Fruit fly (Drosophila melanogaster): ENCODE results near the gene CG4911.

The CG4911 gene

DNA sequence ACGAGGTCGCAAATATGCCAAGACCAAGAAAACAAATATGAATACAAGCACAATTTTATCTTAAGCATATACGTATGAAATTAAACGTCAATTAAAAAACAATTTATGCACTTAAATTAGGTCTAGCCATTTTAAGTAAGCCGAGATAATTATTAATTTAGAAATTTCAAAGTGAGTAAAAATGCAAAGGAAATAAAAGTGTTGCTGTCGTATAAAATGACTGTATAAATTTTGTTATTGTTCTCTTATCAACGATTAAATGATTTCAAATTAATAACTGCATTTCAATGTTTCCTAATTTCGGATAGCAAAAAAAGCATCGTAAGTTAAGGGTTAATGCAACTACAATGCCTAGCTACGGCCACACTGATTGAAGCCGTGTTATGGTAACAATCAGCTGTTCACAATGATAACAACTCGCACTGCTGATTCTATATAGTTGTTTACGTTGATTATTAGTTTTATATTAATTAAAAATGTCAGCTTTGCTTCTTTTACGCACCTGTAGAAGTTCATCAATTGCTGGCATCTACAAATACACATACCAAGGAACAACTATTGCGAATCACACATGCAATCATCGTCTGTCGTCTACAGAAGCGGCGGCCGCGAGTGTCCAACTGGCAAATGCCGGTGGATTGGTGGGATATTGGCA, at the start of gene CG4911, which contains the start of gene CG4942 (continued):
- no peak for TF ChIP-seq CG15073 (GFP tag; optimal IDR thresholded peaks at IDR 0.05)
- TF ChIP-seq trem (tag; optimal IDR thresholded peaks at IDR 0.05): peak; percentile 55
- TF ChIP-seq Optix (GFP tag; IDR thresholded peaks at IDR 0.05): no peak
- TF ChIP-seq abd-A (tag; optimal IDR thresholded peaks at IDR 0.05): no peak
- TF ChIP-seq Dek (tag; optimal IDR thresholded peaks at IDR 0.05): peak; percentile 58
- TF ChIP-seq CG6765 (GFP tag; optimal IDR thresholded peaks at IDR 0.05): no peak
- TF ChIP-seq CG7271 (tag; optimal IDR thresholded peaks at IDR 0.05): no peak
- TF ChIP-seq onecut (GFP tag; IDR thresholded peaks at IDR 0.05): peak; percentile 23; the same call in 1 of the 2 replicates
- TF ChIP-seq MTF-1 (GFP tag; optimal IDR thresholded peaks at IDR 0.05; ENCODE audit: borderline replicate concordance): no peak
- peak; percentile 89 for TF ChIP-seq CoRest (tag; optimal IDR thresholded peaks at IDR 0.05)
- TF ChIP-seq CG10654 (GFP tag; optimal IDR thresholded peaks at IDR 0.05): peak; percentile 66
- no peak for TF ChIP-seq cg (GFP tag; optimal IDR thresholded peaks at IDR 0.05)
- peak; percentile 65 for TF ChIP-seq Meics (GFP tag; optimal IDR thresholded peaks at IDR 0.05)
- TF ChIP-seq amos (GFP tag; IDR thresholded peaks at IDR 0.05; ENCODE audit: partially characterized antibody): no peak
- peak; percentile 45; the same call in 2 of the 3 replicates for TF ChIP-seq ken (GFP tag; IDR thresholded peaks at IDR 0.05)
- TF ChIP-seq Hr51 (GFP tag; optimal IDR thresholded peaks at IDR 0.05): peak in 1 of 2 experiments; percentile 73
- no peak for TF ChIP-seq trh (GFP tag; optimal IDR thresholded peaks at IDR 0.05)
- TF ChIP-seq Gug (GFP tag; IDR thresholded peaks at IDR 0.05): peak; percentile 36; the same call in 1 of the 4 replicates
- peak; percentile 29 for TF ChIP-seq ab (GFP tag; optimal IDR thresholded peaks at IDR 0.05)
- no peak for TF ChIP-seq CG31365 (tag; optimal IDR thresholded peaks at IDR 0.05)
- peak; percentile 51 for TF ChIP-seq Lhr (GFP tag; optimal IDR thresholded peaks at IDR 0.05)
- peak; percentile 45 for TF ChIP-seq scrt (GFP tag; optimal IDR thresholded peaks at IDR 0.05)
- TF ChIP-seq CG13894 (tag; optimal IDR thresholded peaks at IDR 0.05): peak; percentile 36
- no peak for TF ChIP-seq hbn (GFP tag; IDR thresholded peaks at IDR 0.05; ENCODE audit: partially characterized antibody)
- peak; percentile 62 for TF ChIP-seq Fer3 (tag; optimal IDR thresholded peaks at IDR 0.05)
- peak; percentile 53; the same call in 1 of the 2 replicates for TF ChIP-seq HLH3B (GFP tag; IDR thresholded peaks at IDR 0.05)
- peak; percentile 32 for TF ChIP-seq HmgD (GFP tag; optimal IDR thresholded peaks at IDR 0.05)
- TF ChIP-seq Dfd (GFP tag; optimal IDR thresholded peaks at IDR 0.05): no peak
- peak; percentile 75 for TF ChIP-seq CG11504 (tag; optimal IDR thresholded peaks at IDR 0.05)
- peak; percentile 44; the same call in 1 of the 3 replicates for TF ChIP-seq ci (GFP tag; IDR thresholded peaks at IDR 0.05)
- no peak for TF ChIP-seq hb (GFP tag; IDR thresholded peaks at IDR 0.05; ENCODE audit: partially characterized antibody)
- TF ChIP-seq CG12769 (tag; optimal IDR thresholded peaks at IDR 0.05): peak; percentile 61
- TF ChIP-seq bsh (GFP tag; optimal IDR thresholded peaks at IDR 0.05): peak in 1 of 2 experiments; percentile 57
- TF ChIP-seq CG12942 (GFP tag; optimal IDR thresholded peaks at IDR 0.05): peak; percentile 39
- peak; percentile 21; the same call in 1 of the 2 replicates for TF ChIP-seq cas (GFP tag; IDR thresholded peaks at IDR 0.05)
- TF ChIP-seq seq (GFP tag; IDR thresholded peaks at IDR 0.05): peak; percentile 41; the same call in 1 of the 2 replicates
- TF ChIP-seq vvl (GFP tag; IDR thresholded peaks at IDR 0.05): peak; percentile 58; the same call in 1 of the 2 replicates
- TF ChIP-seq CG10543 (GFP tag; optimal IDR thresholded peaks at IDR 0.05): peak; percentile 78
- TF ChIP-seq gt (GFP tag; IDR thresholded peaks at IDR 0.05): no peak
- TF ChIP-seq Ets65A (GFP tag): peak; percentile 34
- peak; percentile 66 for TF ChIP-seq Atf-2 (GFP tag; optimal IDR thresholded peaks at IDR 0.05)
- TF ChIP-seq CG30431 (GFP tag; optimal IDR thresholded peaks at IDR 0.05): peak; percentile 1
- no peak for TF ChIP-seq sc (optimal IDR thresholded peaks at IDR 0.05)
- TF ChIP-seq sc (GFP tag; optimal IDR thresholded peaks at IDR 0.05): no peak
- peak; percentile 60 for TF ChIP-seq CG8089 (GFP tag; optimal IDR thresholded peaks at IDR 0.05)
- TF ChIP-seq toy (GFP tag; IDR thresholded peaks at IDR 0.05): no peak
- TF ChIP-seq Fer1 (GFP tag; optimal IDR thresholded peaks at IDR 0.05): peak; percentile 38
- no peak for TF ChIP-seq CG10274 (GFP tag; optimal IDR thresholded peaks at IDR 0.05)
- TF ChIP-seq Eip74EF (GFP tag; optimal IDR thresholded peaks at IDR 0.05): no peak
